Worm (Caenorhabditis elegans): Measurements from ENCODE around the gene srh-109.

- TF ChIP-seq hlh-15 (tag; optimal IDR thresholded peaks at IDR 0.05) (no peak), ceh-48 (tag; optimal IDR thresholded peaks at IDR 0.05) (no peak), ceh-30 (tag; optimal IDR thresholded peaks at IDR 0.05) (no peak), pha-4 (tag; optimal IDR thresholded peaks at IDR 0.05) (no peak), fkh-10 (GFP tag; optimal IDR thresholded peaks at IDR 0.05) (no peak)
Measured at ce11 chrV:17245406-17245805, 25.2 kb upstream of the srh-109 start, which contains the start of gene clec-242.
